In the genomic region with DNA sequence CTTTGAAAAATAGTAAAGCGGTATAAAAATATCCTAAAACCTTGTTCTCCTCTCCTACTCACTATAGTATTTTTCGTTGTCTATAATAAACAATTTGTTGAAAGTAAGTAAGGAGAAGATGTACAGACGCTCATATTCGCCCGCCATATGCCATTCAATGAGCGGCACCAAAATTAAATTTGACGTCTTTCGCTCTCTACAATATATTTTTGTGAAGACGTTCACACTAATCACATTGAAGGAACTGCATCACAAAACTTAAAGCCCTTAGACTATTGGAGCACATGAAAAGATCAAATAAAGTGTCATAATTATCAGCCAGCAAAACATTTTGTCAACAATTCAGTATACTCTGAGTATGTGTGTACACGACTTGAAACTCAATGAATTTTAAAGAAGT, we compare ENCODE assay signal across 2 worm cellular contexts.
TF ChIP-seq lines count a peak whose summit lies in the region.

No protein-coding gene starts in this region.

TF ChIP-seq in whole organism, late embryonic, 69 proteins besides CTCF, POLR2A, EP300 and RAD21:
- TF ChIP-seq unc-42 (tag; optimal IDR thresholded peaks at IDR 0.05; lab: Kevin White, UChicago) (peak; percentile 80), C08G9.2 (tag; optimal IDR thresholded peaks at IDR 0.05; lab: Kevin White, UChicago) (no peak)
TF ChIP-seq in whole organism, late embryonic: peak in this region for 1.

TF ChIP-seq in whole organism, mixed stage, embryonic, 35 proteins besides CTCF, POLR2A, EP300 and RAD21:
- peak; percentile 91 for TF ChIP-seq ces-1 (GFP tag; optimal IDR thresholded peaks at IDR 0.05; lab: Kevin White, UChicago)
- no peak for TF ChIP-seq ceh-39 (tag; optimal IDR thresholded peaks at IDR 0.05; lab: Kevin White, UChicago)
- no peak for TF ChIP-seq tbx-8 (GFP tag; optimal IDR thresholded peaks at IDR 0.05; lab: Kevin White, UChicago)
- no peak for TF ChIP-seq zip-8 (tag; optimal IDR thresholded peaks at IDR 0.05; lab: Kevin White, UChicago)
- TF ChIP-seq unc-39 (tag; optimal IDR thresholded peaks at IDR 0.05; lab: Kevin White, UChicago), result no peak
- no peak for TF ChIP-seq ham-2 (GFP tag; optimal IDR thresholded peaks at IDR 0.05; lab: Kevin White, UChicago)
